Fruit fly (Drosophila melanogaster) whole organism, adult: Measurements from ENCODE around the gene Ppi1.

ENCODE experiments used
- CG11617 ChIP-seq: fragments of 200-800 bp; sonication (Bioruptor generic); optimal IDR thresholded peaks from 2 replicates; lab custom pipeline; 2017; ENCODE audit warnings: mild to moderate bottlenecking, missing biosample characterization, missing genetic modification reagents, missing genetic modification characterization
- CG12768 ChIP-seq: fragments of 200-800 bp; sonication (Bioruptor generic); optimal IDR thresholded peaks from 2 replicates; lab custom pipeline; 2017; ENCODE audit warnings: missing biosample characterization, missing genetic modification characterization, mild to moderate bottlenecking, moderate library complexity, missing genetic modification reagents
- CG14711 ChIP-seq: fragments of 200-800 bp; sonication (Bioruptor generic); optimal IDR thresholded peaks from 2 replicates; lab custom pipeline; 2018; ENCODE audit warnings: missing biosample characterization, mild to moderate bottlenecking, missing genetic modification characterization, moderate library complexity
- CG1620 ChIP-seq: fragments of 200-800 bp; sonication (Bioruptor generic); optimal IDR thresholded peaks from 2 replicates; lab custom pipeline; 2016; ENCODE audit warnings: missing biosample characterization, missing genetic modification characterization
- CG33017 ChIP-seq: fragments of 200-800 bp; sonication (Bioruptor generic); optimal IDR thresholded peaks from 2 replicates; lab custom pipeline; 2018; ENCODE audit warnings: missing biosample characterization, mild to moderate bottlenecking, missing genetic modification characterization, moderate library complexity
- CG5204 ChIP-seq: fragments of 200-800 bp; sonication (Bioruptor generic); optimal IDR thresholded peaks from 2 replicates; lab custom pipeline; 2016; ENCODE audit warnings: missing biosample characterization, missing genetic modification characterization
- CG7045 ChIP-seq: fragments of 200-800 bp; sonication (Bioruptor generic); optimal IDR thresholded peaks from 2 replicates; lab custom pipeline; 2017; ENCODE audit warnings: missing biosample characterization, mild to moderate bottlenecking, missing genetic modification characterization
- CG7101 ChIP-seq: fragments of 200-800 bp; sonication (Bioruptor generic); optimal IDR thresholded peaks from 2 replicates; lab custom pipeline; 2018; ENCODE audit warnings: missing biosample characterization, mild to moderate bottlenecking, missing genetic modification characterization, moderate library complexity
- Clk ChIP-seq: fragments of 200-800 bp; sonication (Bioruptor generic); optimal IDR thresholded peaks from 2 replicates; lab custom pipeline; 2017; ENCODE audit warnings: missing biosample characterization, missing genetic modification characterization
- Crg-1 ChIP-seq: fragments of 200-800 bp; sonication (Bioruptor generic); optimal IDR thresholded peaks from 2 replicates; lab custom pipeline; 2016; ENCODE audit warnings: missing biosample characterization, missing genetic modification characterization
- Hr96 ChIP-seq: fragments of 200-800 bp; sonication (Bioruptor generic); optimal IDR thresholded peaks from 2 replicates; lab custom pipeline; 2016; ENCODE audit warnings: missing biosample characterization, missing genetic modification characterization
- Mnt ChIP-seq: fragments of 200-800 bp; sonication (Bioruptor generic); optimal IDR thresholded peaks from 2 replicates; lab custom pipeline; 2016; ENCODE audit warnings: missing biosample characterization, mild to moderate bottlenecking, missing genetic modification characterization
- bab1 ChIP-seq: fragments of 200-800 bp; sonication (Bioruptor generic); optimal IDR thresholded peaks from 3 replicates; lab custom pipeline; 2019; ENCODE audit warnings: missing biosample characterization, mild to moderate bottlenecking, missing genetic modification characterization, moderate library complexity
- cic ChIP-seq: fragments of 200-800 bp; sonication (Bioruptor generic); optimal IDR thresholded peaks from 2 replicates; lab custom pipeline; 2017; ENCODE audit warnings: missing biosample characterization, mild to moderate bottlenecking, missing genetic modification characterization, moderate library complexity
- cnc ChIP-seq, 2 experiments: fragments of >200 bp; optimal IDR thresholded peaks; 2 replicates each; lab custom pipeline; 2017
- kay ChIP-seq: fragments of 200-800 bp; sonication (Bioruptor generic); peaks from one replicate; lab custom pipeline; 2016; ENCODE audit warnings: missing biosample characterization, missing genetic modification characterization, borderline replicate concordance
- ovo ChIP-seq: fragments of 200-800 bp; sonication (Bioruptor generic); optimal IDR thresholded peaks from 2 replicates; lab custom pipeline; 2016; ENCODE audit warnings: missing biosample characterization, missing genetic modification characterization
- pad ChIP-seq: fragments of 200-800 bp; sonication (Bioruptor generic); optimal IDR thresholded peaks from 3 replicates; lab custom pipeline; 2017; ENCODE audit warnings: missing biosample characterization, missing genetic modification characterization, mild to moderate bottlenecking, moderate library complexity, missing genetic modification reagents
- tj ChIP-seq: fragments of 200-800 bp; sonication (Bioruptor generic); optimal IDR thresholded peaks from 3 replicates; lab custom pipeline; 2017; ENCODE audit warnings: missing biosample characterization, mild to moderate bottlenecking, missing genetic modification characterization, moderate library complexity
- toe ChIP-seq: fragments of 200-800 bp; sonication (Bioruptor generic); optimal IDR thresholded peaks from 2 replicates; lab custom pipeline; 2016; ENCODE audit warnings: missing biosample characterization, missing genetic modification characterization

Ppi1 gene

DNA sequence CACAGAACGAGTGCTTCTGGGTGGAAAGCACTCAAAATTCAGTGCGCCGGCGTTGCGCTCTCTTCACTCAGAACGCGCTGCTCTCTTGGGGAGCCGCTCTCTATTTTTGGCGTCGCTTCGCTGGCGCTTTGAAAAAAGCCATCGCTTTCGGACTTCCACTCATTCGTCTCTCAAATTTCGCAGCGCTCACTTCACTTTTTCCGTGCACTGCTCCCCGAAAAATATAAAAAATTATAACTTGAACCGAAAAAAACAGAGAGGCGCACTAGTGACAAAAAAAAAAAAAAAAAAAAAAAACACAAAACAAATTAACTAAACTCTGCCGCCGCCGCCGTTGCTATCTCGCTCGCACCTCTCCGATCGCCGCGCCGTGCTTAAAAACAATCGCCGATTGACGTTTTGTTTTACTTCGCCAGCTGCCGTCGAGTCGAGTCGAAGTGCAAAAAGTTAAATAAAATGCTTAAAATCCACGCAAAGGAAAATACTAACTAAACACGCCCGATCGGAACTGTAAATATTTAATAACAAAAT lies 29.5 kb downstream of the Ppi1 start:
- peak; percentile 81 for TF ChIP-seq cic (GFP tag; lab: Kevin White, UChicago)
- TF ChIP-seq kay (GFP tag; lab: Kevin White, UChicago), result peak; percentile 79
- peak; percentile 76 for TF ChIP-seq CG11617 (GFP tag; lab: Kevin White, UChicago)
- TF ChIP-seq CG12768 (GFP tag; lab: Kevin White, UChicago), result peak; percentile 78
- peak; percentile 65 for TF ChIP-seq Mnt (GFP tag; lab: Kevin White, UChicago)
- TF ChIP-seq CG1620 (GFP tag; lab: Kevin White, UChicago), result peak; percentile 49
- no peak for TF ChIP-seq CG14711
- TF ChIP-seq ovo (GFP tag; lab: Kevin White, UChicago), result peak; percentile 47
- TF ChIP-seq CG33017 (tag; lab: Kevin White, UChicago), result peak; percentile 84
- TF ChIP-seq CG7045, result peak; percentile 38
- TF ChIP-seq Hr96 (GFP tag; lab: Kevin White, UChicago), result peak; percentile 65
- peak; percentile 66 for TF ChIP-seq tj (GFP tag; lab: Kevin White, UChicago)
- peak; percentile 47 for TF ChIP-seq Clk
- TF ChIP-seq CG7101 (tag; lab: Kevin White, UChicago), result peak; percentile 57
- peak; percentile 50 for TF ChIP-seq Crg-1 (GFP tag; lab: Kevin White, UChicago)
- no peak for TF ChIP-seq bab1 (GFP tag; lab: Kevin White, UChicago)
- TF ChIP-seq CG5204 (GFP tag; lab: Kevin White, UChicago), result peak; percentile 39
- TF ChIP-seq cnc (optimal IDR thresholded peaks at IDR 0.05; lab: Kevin White, UChicago), result no peak
- peak; percentile 88 for TF ChIP-seq toe (GFP tag; lab: Kevin White, UChicago)
- no peak for TF ChIP-seq pad (GFP tag; lab: Kevin White, UChicago)

DNA sequence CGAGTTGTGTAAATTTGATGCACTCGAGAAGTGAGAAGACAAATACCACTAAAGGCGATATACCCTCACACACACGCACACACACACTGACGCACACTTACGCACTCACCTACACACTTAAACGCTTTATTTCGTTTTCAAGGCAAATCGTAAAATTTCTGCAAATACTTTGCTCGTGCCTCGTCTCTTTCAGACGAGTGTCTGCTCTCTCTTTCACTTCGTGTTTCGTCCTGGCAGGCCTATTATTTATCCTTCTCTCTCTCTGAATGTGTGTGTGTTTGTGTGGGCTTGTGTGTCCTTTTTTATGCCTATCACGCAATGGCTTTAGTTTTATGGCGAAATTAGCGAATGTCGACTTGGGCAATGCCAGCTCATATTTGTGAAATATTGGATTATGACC lies 30.7 kb downstream of the Ppi1 start:
- TF ChIP-seq kay (GFP tag; lab: Kevin White, UChicago) (no peak), Mnt (GFP tag; lab: Kevin White, UChicago) (no peak), CG7101 (tag; lab: Kevin White, UChicago) (no peak), CG33017 (tag; lab: Kevin White, UChicago) (no peak), CG5204 (GFP tag; lab: Kevin White, UChicago) (no peak), Hr96 (GFP tag; lab: Kevin White, UChicago) (no peak), CG14711 (no peak), CG7045 (no peak)

DNA sequence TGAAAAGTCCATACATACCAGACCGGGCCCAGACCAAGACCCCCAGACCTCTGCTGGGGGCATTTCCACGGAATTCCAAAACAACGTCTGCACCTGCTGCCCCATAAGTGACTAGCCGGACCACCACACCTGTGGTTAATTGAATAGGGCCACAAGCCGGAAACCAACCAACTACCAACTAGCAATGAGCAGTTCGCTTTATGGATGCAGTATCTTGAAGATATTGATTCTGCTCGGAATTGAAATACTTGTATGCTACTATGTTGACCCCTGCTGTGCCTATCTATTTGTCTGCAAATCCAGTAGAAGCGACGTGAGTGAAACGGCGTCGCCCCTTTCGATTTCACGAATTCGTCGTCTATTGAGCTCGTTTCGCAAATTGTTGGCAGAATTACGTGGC lies 33.1 kb downstream of the Ppi1 start:
- TF ChIP-seq CG7101 (tag; lab: Kevin White, UChicago) (peak; percentile 19), tj (GFP tag; lab: Kevin White, UChicago) (no peak), kay (GFP tag; lab: Kevin White, UChicago) (no peak), CG11617 (GFP tag; lab: Kevin White, UChicago) (no peak), pad (GFP tag; lab: Kevin White, UChicago) (no peak), Clk (no peak), CG12768 (GFP tag; lab: Kevin White, UChicago) (no peak), Crg-1 (GFP tag; lab: Kevin White, UChicago) (no peak), ovo (GFP tag; lab: Kevin White, UChicago) (no peak), Mnt (GFP tag; lab: Kevin White, UChicago) (no peak), CG1620 (GFP tag; lab: Kevin White, UChicago) (no peak), CG33017 (tag; lab: Kevin White, UChicago) (no peak), CG5204 (GFP tag; lab: Kevin White, UChicago) (no peak), CG14711 (peak; percentile 10), cic (GFP tag; lab: Kevin White, UChicago) (no peak)

DNA sequence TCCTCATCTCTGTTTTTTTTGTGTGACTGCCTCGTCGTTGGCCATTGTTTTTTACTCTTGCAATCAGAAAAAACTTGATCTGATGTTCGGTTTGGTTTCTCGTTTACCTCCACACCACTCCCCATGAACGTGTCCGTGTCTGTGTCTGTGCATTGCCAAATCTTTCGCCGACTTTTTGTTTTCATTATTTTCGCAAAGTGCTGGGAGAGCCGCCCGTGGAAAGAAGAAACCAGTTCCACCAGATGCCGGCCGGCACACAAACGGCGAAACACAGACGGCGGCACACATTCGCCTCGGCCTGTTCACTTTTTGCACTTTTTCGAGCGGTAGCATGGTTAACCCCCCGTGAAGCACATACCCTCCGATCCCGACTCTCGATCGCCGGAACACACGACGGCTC lies 33.5 kb downstream of the Ppi1 start:
- no peak for TF ChIP-seq pad (GFP tag; lab: Kevin White, UChicago)
- no peak for TF ChIP-seq CG33017 (tag; lab: Kevin White, UChicago)
- no peak for TF ChIP-seq Clk

DNA sequence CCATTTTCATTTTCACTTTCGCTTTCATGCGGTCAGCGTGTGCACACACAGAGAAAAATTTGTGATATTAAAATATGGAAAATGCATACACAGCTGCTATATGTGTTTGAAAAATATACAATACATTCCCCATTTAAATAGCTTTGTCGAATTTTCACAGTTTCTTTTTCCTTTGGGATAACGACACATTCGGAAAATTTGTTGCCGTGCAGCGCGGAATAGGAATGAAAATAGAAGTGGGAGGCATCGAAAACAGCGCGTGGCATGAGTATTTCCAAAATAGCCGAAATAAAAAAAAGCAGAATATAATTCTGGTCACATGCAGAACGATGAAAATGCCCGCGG lies 36.2 kb downstream of the Ppi1 start:
- TF ChIP-seq CG7101 (tag; lab: Kevin White, UChicago), result no peak
- TF ChIP-seq CG33017 (tag; lab: Kevin White, UChicago), result no peak
- TF ChIP-seq kay (GFP tag; lab: Kevin White, UChicago), result no peak

DNA sequence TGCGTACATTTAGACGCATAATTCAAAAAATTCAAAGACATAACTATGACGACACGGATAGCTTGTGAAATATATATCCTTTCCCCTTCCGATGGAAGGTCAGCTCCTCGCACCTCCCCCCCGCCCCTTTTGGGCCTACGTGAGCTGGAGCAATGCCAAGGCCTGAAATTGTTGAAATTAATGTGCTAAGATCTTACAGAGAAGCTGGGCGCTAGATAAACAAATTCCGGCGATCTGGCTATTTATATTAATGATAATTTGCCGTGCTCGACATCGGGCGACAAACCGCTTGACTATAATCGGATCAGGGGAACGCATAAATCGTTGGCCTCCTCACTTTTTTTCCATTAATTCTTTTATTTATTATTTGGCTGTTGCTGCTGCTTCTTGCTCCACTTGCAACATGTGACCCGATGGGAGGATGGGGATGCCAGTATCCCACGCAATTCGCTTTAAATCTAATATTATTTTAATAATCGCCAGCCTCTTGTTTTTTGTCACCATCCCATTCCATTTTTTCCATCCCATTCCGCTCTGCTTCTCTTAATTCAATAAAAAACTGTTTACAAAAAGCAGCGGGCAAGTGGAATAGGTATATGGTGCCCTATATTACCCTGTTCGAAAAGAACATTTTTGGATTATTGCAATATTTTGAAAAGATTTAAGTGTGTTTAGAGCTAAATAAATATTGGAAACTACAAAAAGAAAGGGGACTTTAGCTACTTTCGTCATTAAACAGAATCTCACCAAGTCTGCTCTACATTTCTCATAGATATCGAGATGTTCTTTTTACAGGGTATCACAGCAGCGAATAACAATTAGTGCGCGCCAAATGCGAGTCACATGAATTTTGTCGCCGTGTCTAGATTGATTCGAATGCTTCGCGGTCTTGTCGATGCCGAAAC lies 36.9 kb downstream of the Ppi1 start:
- TF ChIP-seq cic (GFP tag; lab: Kevin White, UChicago) (no peak), kay (GFP tag; lab: Kevin White, UChicago) (peak; percentile 54), ovo (GFP tag; lab: Kevin White, UChicago) (no peak), bab1 (GFP tag; lab: Kevin White, UChicago) (no peak)
